Worm (Caenorhabditis elegans) whole organism, dauer: ENCODE results near the gene clec-151.

Source experiments
- unc-62 ChIP-seq: sonication (generic microtip); optimal IDR thresholded peaks from 2 replicates; lab custom pipeline; 2017; ENCODE audit warnings: missing biosample characterization, missing genetic modification reagents, missing genetic modification characterization

clec-151 gene

DNA sequence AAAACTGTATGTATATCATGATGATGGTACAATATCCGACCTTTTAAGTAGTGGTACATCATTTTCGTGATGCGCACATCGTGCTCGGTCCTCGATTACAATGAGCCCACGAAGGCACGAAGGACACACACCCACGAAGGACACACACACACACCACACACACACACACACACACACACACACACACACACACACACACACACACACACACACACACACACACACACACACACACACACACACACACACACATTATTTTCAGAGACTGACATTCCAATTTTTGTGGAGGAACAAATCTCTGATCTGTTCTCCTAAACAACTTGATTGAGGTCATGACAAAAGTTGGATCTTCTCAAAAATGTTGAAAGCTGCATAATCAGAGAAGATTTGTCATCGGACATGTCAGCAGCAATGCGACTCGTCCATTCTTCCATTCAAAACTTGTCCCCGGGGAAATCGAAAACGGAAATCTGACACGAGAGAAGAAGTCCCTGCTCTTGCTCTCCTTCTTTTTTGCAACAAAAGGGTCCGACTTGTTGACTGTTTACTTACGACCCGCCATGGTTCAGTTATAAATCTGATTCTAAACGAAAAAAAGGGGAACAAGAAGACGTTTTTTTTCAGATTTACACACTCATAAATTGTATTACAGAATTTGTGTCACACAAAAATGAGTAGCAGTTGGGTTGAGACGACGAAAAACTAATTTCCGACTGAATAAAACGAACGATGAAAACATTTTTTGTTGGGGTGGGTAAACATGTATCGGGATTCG is 1.9 kb upstream of the clec-151 start:
- TF ChIP-seq unc-62 (GFP tag; lab: Kevin White, UChicago) = no peak

DNA sequence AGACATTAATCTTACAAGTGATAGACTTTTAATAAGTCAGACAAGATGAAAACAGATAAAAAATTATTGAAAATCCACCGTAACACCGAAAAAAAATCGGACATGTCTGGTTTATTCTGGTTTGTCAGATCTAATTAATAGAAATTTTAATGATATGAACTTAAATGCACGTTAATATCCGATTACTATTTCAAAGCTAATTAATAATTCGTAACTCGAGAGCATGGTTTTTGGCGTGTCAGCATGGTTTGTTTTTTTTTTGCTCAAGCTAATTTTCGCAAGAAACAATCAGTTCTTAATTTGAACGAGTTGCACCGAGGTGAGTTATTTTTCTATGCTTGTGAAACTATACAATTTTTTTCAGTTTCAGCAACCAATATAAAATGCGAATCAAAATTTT is 6.7 kb downstream of the clec-151 start, which contains the start of gene clec-153:
clec-153 (plus strand) TSS at position 301 of the 400 bp plus-strand sequence.
- TF ChIP-seq unc-62 (GFP tag; lab: Kevin White, UChicago) = no peak

DNA sequence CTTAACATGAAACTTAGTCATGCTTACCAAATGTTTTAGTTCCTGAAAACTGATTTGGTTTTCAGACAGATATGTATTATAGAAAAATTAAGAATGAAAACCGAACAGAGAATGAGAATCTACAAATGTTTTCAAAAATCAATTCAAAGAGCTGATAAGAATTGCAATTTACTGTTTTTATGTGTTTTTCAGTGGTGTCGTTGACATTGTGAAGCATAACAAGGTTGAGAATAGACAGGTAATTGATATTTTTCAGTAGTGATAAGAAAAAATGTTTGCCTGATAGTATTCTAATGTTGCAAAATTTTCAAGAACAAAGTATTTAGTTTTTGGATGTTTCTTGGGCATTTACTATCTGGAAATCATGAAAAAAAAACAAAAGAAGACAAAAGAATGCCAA is 15.0 kb downstream of the clec-151 start, which contains the start of gene pfas-1:
pfas-1 (minus strand) TSS at position 49 of the 400 bp plus-strand sequence.
- TF ChIP-seq unc-62 (GFP tag; lab: Kevin White, UChicago) = no peak

DNA sequence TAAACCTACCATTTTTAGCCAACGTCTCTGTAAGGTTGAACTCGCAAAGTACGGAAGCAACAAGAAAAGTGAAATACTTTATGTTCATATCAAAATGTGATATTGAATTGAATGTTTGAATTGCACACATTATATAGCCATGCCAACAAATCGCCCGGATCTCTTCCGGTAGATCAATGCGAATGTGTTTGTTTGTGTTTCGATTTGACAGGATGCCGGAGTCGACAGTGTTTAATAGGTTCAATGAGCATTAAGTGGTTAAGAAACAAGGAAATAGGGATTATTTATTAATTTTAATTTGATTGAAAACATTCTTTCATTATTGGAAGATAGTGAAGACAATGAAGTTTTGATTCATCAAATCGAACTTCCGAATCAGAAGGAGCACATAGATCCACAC is 18.0 kb downstream of the clec-151 start, which contains the start of gene pqn-29:
pqn-29 (minus strand) TSS at position 101 of the 400 bp plus-strand sequence.
- TF ChIP-seq unc-62 (GFP tag; lab: Kevin White, UChicago) = no peak

DNA sequence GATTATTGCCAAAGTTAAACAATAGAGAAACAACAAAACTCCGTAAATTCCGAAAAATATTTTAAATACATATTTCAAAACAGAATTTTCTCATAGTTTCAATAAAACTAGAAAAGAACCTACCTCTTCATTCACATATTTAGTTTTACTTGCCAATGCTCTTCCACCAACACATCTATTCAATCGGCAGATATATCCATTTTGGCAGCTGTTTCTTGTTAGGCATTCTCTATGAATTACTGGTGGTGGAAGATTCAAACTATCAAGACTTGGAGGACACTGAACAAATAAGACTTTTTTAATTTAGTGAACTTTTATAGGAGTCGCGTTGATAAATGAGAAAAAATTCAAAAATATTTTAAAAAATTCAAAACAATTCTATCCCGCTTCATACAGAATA is 19.1 kb downstream of the clec-151 start:
- no peak for TF ChIP-seq unc-62 (GFP tag; lab: Kevin White, UChicago)

DNA sequence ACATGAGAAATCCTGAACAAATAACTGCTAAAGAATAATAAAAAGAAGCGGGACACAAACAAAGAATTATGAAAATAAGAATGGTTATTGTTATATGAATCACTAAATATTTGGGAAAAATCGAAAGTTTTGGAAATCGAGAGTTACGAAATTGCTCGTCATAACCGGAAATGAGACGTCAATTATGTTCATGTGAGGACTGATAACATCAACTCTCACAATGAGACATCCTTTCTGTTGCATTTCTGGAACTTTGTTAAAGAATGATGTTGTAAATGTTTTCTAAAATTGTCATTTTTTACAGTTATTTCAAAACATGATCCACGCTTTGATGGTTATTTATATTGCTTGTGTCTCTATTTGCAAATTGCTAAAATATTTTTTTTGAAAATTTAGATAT is 19.6 kb downstream of the clec-151 start, which contains the start of gene T23F11.6:
T23F11.6 (minus strand) TSS at position 45 of the 400 bp plus-strand sequence.
- TF ChIP-seq unc-62 (GFP tag; lab: Kevin White, UChicago) = no peak

DNA sequence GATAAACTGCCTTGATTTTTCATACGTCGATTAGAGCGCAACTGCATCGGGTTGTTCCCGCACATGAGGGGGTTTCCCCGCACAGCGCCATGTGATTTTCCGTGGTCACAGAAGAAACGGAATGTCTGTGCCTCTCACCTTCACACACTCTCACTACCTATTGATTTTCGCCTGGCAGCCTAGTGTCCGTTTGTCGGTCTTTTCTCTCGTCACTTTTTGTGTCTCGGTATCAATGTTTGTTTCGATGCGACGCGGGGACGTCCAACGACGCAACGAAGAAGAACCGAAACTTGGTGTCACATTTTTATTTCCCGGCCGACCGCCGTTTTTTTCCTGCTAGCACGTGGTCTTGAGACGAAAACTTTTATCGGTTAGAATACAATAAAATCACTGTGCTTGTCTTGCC is 21.1 kb downstream of the clec-151 start:
- no peak for TF ChIP-seq unc-62 (GFP tag; lab: Kevin White, UChicago)

DNA sequence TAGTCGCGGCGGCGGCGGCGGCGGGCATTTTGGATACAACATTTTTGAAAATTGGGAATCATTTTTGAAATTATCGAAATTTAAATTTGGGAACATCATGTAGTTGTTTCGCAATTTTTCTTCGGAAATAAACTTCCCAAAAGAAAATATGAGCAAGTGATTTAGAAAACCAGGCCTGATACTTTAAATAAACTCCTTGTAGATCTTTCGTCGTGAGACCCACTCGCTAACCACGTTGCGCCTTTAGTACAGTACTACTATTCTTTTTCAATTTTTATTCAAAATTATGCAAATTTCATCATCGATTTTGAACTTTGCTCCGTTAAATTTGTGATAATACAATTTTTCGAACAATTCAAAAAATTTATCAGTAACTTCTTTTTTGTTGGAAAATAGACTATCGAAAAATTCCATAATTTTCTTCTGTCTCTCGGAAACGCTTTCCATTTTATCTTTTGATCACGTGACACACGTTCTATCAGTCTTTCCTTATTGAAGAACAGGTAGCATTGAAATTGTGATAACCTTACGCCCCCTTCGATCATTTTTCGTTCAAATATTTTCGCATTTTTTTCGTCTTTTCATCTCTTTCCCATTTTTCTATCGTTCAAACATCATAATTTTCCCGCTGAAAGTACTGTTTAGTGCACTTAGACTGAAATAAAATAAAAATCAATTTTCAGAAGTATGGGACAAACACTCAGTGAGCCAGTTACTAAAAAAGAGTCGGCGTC is 21.7 kb downstream of the clec-151 start, which contains the start of gene ppm-2:
ppm-2 (plus strand) TSS at position 684 of the 734 bp plus-strand sequence.
- no peak for TF ChIP-seq unc-62 (GFP tag; lab: Kevin White, UChicago)

DNA sequence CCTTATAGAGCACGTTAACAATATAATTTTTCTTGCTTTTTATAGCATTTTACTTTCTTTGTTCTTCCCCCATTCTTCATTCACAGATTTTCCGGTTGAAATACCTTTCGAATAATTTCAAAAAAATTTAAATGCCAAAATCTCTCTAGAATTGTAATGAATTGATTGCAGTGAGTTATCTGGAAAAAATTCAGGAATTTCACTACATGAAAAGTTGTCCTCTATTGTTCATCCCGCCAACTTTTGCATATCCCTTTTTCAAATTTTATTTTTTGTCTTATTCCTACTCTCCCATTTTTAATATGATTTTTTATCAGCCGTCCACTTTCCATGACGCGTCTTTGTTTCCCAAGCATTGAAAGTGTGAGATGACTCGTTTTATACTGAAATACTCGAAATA is 25.1 kb downstream of the clec-151 start:
- no peak for TF ChIP-seq unc-62 (GFP tag; lab: Kevin White, UChicago)

DNA sequence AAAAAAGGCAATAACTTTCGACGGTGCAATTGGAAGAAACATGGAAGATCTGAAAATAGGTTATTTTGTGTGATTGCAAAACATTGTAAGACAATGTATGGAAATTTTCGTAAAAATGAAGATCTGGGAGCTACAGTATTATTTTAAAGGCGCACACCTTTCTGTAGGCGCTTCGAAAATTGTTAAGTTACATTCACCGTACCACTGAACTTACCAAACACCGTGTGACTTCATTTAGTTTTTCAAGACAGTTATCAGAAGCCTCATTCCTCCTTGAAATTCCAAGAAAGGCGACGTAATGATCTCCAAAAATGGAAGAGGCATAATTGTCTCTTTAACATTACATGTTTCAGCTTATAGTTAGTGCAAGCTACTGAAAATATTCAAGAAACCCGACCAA is 25.6 kb downstream of the clec-151 start:
- TF ChIP-seq unc-62 (GFP tag; lab: Kevin White, UChicago) = no peak

DNA sequence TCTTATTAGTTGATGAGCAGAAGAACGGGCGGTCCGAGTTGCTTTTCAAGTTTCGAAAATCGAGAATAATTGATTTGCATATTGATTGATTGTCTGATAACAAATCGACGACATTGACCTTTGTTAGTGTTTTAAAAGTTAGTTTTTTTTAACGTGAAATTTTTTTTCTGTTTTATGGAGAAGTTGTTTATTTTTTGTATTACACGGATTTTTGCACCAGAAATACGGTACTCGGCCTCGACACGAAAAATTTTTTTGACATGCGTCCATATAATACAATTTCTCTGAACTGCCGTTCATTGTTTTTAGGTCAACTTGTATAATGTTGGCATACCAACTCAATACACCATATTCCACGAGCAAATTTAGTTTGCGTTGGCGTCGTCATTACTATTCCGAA is 27.1 kb downstream of the clec-151 start, which contains the start of gene T23F11.2:
T23F11.2 (minus strand) TSS at position 101 of the 400 bp plus-strand sequence.
- TF ChIP-seq unc-62 (GFP tag; lab: Kevin White, UChicago) = no peak

DNA sequence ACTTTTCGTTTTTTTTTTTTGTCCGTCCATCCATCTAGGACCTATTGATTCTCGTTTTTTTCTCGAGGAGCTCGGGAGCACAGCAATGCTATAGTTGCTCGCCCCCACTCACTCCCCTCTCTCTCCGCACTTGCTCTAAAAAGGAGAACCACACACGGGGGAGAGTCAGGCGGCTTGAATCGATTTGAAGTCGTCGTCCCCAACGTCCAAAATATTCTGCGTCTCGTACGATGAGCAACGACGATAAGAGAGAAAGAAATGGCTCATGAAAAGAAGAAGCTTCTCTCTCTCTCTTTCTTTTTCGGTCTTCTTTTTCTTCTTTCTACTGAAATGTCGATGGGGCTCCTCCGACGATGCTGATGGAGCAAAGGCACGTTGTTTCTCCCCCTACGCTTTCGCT is 28.1 kb downstream of the clec-151 start:
- no peak for TF ChIP-seq unc-62 (GFP tag; lab: Kevin White, UChicago)

DNA sequence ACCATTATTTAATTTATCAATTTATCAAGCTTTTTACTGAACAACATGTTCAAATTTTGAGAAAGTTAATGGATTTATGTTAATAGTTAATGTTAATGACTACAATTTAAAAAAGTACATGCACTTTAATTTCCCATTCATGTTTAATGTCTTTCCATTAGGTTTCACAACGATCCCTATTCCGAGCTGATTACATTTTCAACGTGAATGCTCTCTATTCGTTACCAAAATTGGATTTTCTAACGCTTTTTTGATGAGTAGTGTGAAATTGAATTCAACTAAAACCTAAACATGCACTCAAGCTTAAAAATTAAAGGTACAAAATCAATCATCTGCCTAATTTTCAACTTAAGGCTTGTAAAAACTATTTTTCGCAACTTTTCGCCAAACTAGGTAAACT is 29.1 kb downstream of the clec-151 start:
- no peak for TF ChIP-seq unc-62 (GFP tag; lab: Kevin White, UChicago)

DNA sequence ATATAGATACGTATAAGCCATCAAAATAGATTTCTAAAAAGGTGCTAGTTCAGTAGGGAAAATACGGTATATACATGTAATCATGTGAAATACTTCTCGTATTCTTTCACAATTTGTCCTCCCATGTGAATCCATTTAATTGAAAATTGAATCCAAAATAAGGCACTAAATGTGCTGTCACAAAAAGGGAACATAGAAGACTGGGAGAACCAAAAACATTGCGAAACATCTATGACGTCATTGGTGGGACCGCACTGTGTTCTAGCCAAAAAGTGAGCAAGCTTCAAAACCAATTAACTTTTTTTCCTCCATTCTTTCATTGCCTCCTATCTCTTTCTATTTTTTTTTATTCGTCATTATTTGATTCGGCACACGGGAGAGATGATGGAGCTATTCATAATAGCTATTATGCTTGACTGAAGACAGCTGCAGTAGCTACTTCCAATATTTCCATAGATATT is 30.1 kb downstream of the clec-151 start, which contains the start of gene cdka-1:
cdka-1 (plus strand) TSS at position 411 of the 461 bp plus-strand sequence.
- TF ChIP-seq unc-62 (GFP tag; lab: Kevin White, UChicago) = no peak

DNA sequence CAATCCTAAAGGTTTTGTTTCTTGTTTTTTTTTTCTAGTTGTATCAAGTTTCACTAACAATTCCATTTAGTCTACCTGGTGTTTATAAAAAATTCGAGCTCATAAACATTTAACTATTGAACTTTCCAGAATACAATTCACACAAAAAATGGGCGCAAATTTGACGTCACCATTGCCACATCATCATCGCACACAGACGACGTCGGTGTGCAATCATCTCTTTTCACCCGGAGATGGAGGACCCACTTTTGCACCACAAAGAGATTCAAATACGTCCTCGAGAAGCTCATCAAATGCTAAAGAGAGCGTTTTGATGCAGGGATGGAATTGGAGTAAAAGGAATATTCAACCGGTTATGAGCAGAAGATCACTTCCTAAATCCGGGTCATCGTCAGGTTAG is 31.2 kb downstream of the clec-151 start:
- no peak for TF ChIP-seq unc-62 (GFP tag; lab: Kevin White, UChicago)

DNA sequence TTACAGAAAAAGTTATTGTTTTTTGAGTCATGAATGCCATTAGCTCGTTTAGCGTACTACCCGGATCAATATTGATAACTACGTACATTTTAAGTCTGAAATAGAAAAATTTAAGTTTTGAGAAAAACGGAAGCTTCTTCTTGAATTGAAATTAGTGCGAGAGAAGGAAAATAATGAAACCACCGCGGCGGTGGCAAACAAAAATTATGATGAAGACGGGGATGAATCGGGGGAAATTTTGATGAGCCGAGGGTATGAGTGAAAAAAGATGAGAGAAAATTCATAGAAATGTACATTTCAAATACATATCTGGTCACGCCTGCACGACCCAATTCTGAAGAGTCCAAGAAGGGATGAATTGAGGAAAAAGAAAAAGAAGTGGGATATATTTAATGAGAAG is 37.0 kb downstream of the clec-151 start, which contains the start of gene T23F11.4:
T23F11.4 (minus strand) TSS at position 101 of the 400 bp plus-strand sequence.
- TF ChIP-seq unc-62 (GFP tag; lab: Kevin White, UChicago) = no peak
